Worm (Caenorhabditis elegans): ENCODE data around the gene T26A5.2.

- TF ChIP-seq him-1 (tag; optimal IDR thresholded peaks at IDR 0.05): no peak
- peak; percentile 81 for TF ChIP-seq W03F9.2 (tag; optimal IDR thresholded peaks at IDR 0.05)
- no peak for TF ChIP-seq dao-5 (tag; optimal IDR thresholded peaks at IDR 0.05)
These were observed 13.4 kb upstream of the T26A5.2 start for ce11 chrIII:6453665-6454064.
